Fruit fly (Drosophila melanogaster) Kc167 (cell line): ENCODE measurements around the gene ScsbetaA.

Source experiments
- insv ChIP-seq: fragments of >200 bp; optimal IDR thresholded peaks from 3 replicates; lab custom pipeline; 2018; ENCODE audit warnings: missing external identifiers
- psq ChIP-seq: fragments of >200 bp; optimal IDR thresholded peaks from 2 replicates; lab custom pipeline; 2017; ENCODE audit warnings: missing external identifiers
- ttk ChIP-seq: sonication (Bioruptor generic); optimal IDR thresholded peaks from 2 replicates; lab custom pipeline; 2017; ENCODE audit warnings: missing external identifiers

DNA sequence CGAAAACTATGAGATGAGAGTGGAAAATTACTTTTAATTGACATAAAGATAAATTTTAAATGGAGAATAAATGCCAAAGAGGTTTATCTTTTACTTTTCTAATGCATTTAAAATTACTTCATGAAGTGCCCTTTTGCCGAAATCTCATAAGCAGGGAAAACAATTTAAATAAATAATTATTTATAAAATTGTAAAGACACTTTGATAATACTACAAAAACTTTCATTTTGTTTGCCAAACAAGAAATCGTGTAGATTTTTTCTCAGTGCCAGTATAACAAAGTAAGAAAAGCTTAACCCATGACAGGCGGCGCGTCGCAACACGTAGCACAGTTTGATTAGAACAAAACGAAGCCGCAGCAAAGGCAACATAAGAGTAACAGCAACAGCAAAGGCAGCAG lies 10.3 kb downstream of the ScsbetaA start:
- TF ChIP-seq insv (no peak), ttk (no peak), psq (lab: Kevin White, UChicago) (no peak)
